Fruit fly (Drosophila melanogaster): Measurements from ENCODE around the gene Sfp24Bc.

The Sfp24Bc gene

DNA sequence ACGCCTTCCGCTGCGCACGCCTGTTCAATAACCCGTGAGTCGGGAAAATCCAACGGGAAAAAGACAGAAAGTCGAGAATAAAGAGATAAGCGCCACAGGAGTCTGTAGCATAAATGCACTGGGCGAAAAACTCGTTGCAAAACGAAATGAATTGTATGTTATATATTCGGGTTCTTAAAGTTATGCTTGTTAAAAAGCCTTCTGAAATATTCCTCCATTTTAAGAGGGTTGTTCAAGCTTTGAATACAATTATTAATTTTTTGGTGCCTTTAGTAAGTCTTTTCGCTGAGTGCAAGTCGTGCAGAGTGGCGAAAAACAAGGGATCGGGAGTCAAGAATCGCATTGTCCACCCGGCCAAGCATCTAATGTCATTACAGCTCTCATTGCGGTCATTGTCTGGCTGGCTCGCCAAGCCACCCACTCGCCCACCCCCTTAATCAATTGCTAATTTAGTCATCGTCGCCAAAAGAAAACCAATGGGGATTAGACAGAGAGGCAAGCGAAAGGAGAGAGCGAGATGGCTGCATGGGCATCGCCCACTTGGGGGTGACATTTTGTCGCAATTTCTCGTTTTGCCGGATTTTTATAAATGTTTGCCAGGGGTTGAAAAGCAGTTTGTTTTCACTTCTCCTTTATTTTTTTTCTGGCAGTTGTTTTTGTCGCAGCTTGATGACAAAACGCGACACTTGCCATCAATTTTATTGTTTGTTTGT, 14.9 kb upstream of the Sfp24Bc start (continued):
- no peak for TF ChIP-seq CG7987 (GFP tag; optimal IDR thresholded peaks at IDR 0.05)
- TF ChIP-seq onecut (GFP tag; IDR thresholded peaks at IDR 0.05) = no peak
- no peak for TF ChIP-seq CG12659 (GFP tag; optimal IDR thresholded peaks at IDR 0.05)
- peak in 1 of 2 experiments; percentile 19 for TF ChIP-seq chif (GFP tag; optimal IDR thresholded peaks at IDR 0.05)
- no peak for TF ChIP-seq CG18619 (GFP tag; optimal IDR thresholded peaks at IDR 0.05)
- no peak for TF ChIP-seq emc (GFP tag; optimal IDR thresholded peaks at IDR 0.05)
- TF ChIP-seq Scr (GFP tag; IDR thresholded peaks at IDR 0.05; ENCODE audit: partially characterized antibody) = no peak
- TF ChIP-seq CG14860 (GFP tag; IDR thresholded peaks at IDR 0.05; ENCODE audit: partially characterized antibody) = no peak
- no peak for TF ChIP-seq Aef1 (GFP tag; IDR thresholded peaks at IDR 0.05)
- no peak for TF ChIP-seq CG15073 (GFP tag; optimal IDR thresholded peaks at IDR 0.05)
- TF ChIP-seq gfzf (GFP tag; optimal IDR thresholded peaks at IDR 0.05) = no peak
- TF ChIP-seq CG11085 (GFP tag; IDR thresholded peaks at IDR 0.05) = no peak
- peak; percentile 2 for TF ChIP-seq CG4424 (GFP tag; optimal IDR thresholded peaks at IDR 0.05)
- TF ChIP-seq CG14965 (GFP tag; optimal IDR thresholded peaks at IDR 0.05; ENCODE audit: borderline replicate concordance) = no peak
- TF ChIP-seq CG5953 (GFP tag; IDR thresholded peaks at IDR 0.05) = no peak
- peak; percentile 6; the same call in 1 of the 2 replicates for TF ChIP-seq CG1024 (GFP tag; IDR thresholded peaks at IDR 0.05)
- TF ChIP-seq CG7372 (GFP tag; IDR thresholded peaks at IDR 0.05) = no peak
- no peak for TF ChIP-seq nerfin-2 (GFP tag; IDR thresholded peaks at IDR 0.05; ENCODE audit: partially characterized antibody)
- TF ChIP-seq Max (GFP tag; optimal IDR thresholded peaks at IDR 0.05) = no peak
- no peak for TF ChIP-seq CG7786 (GFP tag; optimal IDR thresholded peaks at IDR 0.05)
- no peak for TF ChIP-seq corto (GFP tag; optimal IDR thresholded peaks at IDR 0.05)
- no peak for TF ChIP-seq ap (GFP tag; IDR thresholded peaks at IDR 0.05)
- TF ChIP-seq insv (GFP tag; optimal IDR thresholded peaks at IDR 0.05) = no peak
- no peak for TF ChIP-seq CG6254 (GFP tag; optimal IDR thresholded peaks at IDR 0.05)
- TF ChIP-seq CG17912 (GFP tag; optimal IDR thresholded peaks at IDR 0.05) = no peak
- no peak for TF ChIP-seq Eip74EF (GFP tag; optimal IDR thresholded peaks at IDR 0.05)
- no peak for TF ChIP-seq Dip2 (GFP tag; IDR thresholded peaks at IDR 0.05)
- TF ChIP-seq fru (optimal IDR thresholded peaks at IDR 0.05) = no peak
- no peak for TF ChIP-seq tgo (GFP tag; IDR thresholded peaks at IDR 0.05)
- no peak for TF ChIP-seq Fer1 (GFP tag; optimal IDR thresholded peaks at IDR 0.05)
- TF ChIP-seq mirr (GFP tag; optimal IDR thresholded peaks at IDR 0.05) = no peak
- no peak for TF ChIP-seq CG9817 (tag; optimal IDR thresholded peaks at IDR 0.05)
- no peak for TF ChIP-seq lov (optimal IDR thresholded peaks at IDR 0.05)
- TF ChIP-seq lov (GFP tag; IDR thresholded peaks at IDR 0.05) = no peak
- no peak for TF ChIP-seq Bgb (GFP tag; IDR thresholded peaks at IDR 0.05; ENCODE audit: partially characterized antibody)
- no peak for TF ChIP-seq CG17802 (tag; optimal IDR thresholded peaks at IDR 0.05)
- no peak for TF ChIP-seq H2.0 (GFP tag; IDR thresholded peaks at IDR 0.05)
- no peak for TF ChIP-seq Dad (GFP tag; optimal IDR thresholded peaks at IDR 0.05)
- no peak for TF ChIP-seq HLH4C (GFP tag; IDR thresholded peaks at IDR 0.05; ENCODE audit: partially characterized antibody)
- no peak for TF ChIP-seq Hr51 (GFP tag; optimal IDR thresholded peaks at IDR 0.05)
- no peak for TF ChIP-seq ems (GFP tag; optimal IDR thresholded peaks at IDR 0.05)
- no peak for TF ChIP-seq H15 (GFP tag; IDR thresholded peaks at IDR 0.05)
- TF ChIP-seq CG15696 (tag; optimal IDR thresholded peaks at IDR 0.05) = no peak
- TF ChIP-seq en (GFP tag; optimal IDR thresholded peaks at IDR 0.05) = no peak
- TF ChIP-seq ewg (GFP tag; optimal IDR thresholded peaks at IDR 0.05) = no peak
- no peak for TF ChIP-seq Oaz (GFP tag; IDR thresholded peaks at IDR 0.05)
- TF ChIP-seq CG9727 (GFP tag; optimal IDR thresholded peaks at IDR 0.05) = peak; percentile 39
- no peak for TF ChIP-seq CG2199 (GFP tag; IDR thresholded peaks at IDR 0.05)
- no peak for TF ChIP-seq cato (GFP tag; optimal IDR thresholded peaks at IDR 0.05; ENCODE audit: borderline replicate concordance)
- no peak for TF ChIP-seq tio (GFP tag; optimal IDR thresholded peaks at IDR 0.05)
